Fruit fly (Drosophila melanogaster) whole organism, prepupa: Measurements from ENCODE around the gene CG1116.

ENCODE experiments used
- Blimp-1 ChIP-seq: fragments of 200-800 bp; sonication (Bioruptor generic); optimal IDR thresholded peaks from 3 replicates; lab custom pipeline; 2017; ENCODE audit warnings: missing biosample characterization, missing genetic modification characterization, mild to moderate bottlenecking, moderate library complexity, missing genetic modification reagents
- CG10631 ChIP-seq: fragments of 200-800 bp; sonication (Bioruptor generic); optimal IDR thresholded peaks from 2 replicates; lab custom pipeline; 2016; ENCODE audit warnings: missing biosample characterization, missing genetic modification characterization
- CG11294 ChIP-seq: fragments of 200-800 bp; sonication (Bioruptor generic); IDR thresholded peaks from 2 replicates; pipeline ENCODE4 v1.3.6; 2022; ENCODE audit warnings: missing biosample characterization, missing genetic modification characterization
- CG11902 ChIP-seq: fragments of 200-800 bp; sonication (Bioruptor generic); optimal IDR thresholded peaks from 3 replicates; lab custom pipeline; 2016; ENCODE audit warnings: missing biosample characterization, missing genetic modification characterization
- CG15336 ChIP-seq: fragments of 200-800 bp; sonication (Bioruptor generic); IDR thresholded peaks from 2 replicates; pipeline ENCODE4 v1.3.6; 2022; ENCODE audit warnings: missing biosample characterization, missing genetic modification characterization
- CG1621 ChIP-seq: fragments of 200-800 bp; sonication (Bioruptor generic); optimal IDR thresholded peaks from 3 replicates; lab custom pipeline; 2018; ENCODE audit warnings: missing biosample characterization, mild to moderate bottlenecking, missing genetic modification characterization
- CG16779 ChIP-seq: fragments of 200-800 bp; sonication (Bioruptor generic); optimal IDR thresholded peaks from 3 replicates; lab custom pipeline; 2017; ENCODE audit warnings: missing biosample characterization, mild to moderate bottlenecking, missing genetic modification characterization
- CG3032 ChIP-seq: fragments of 200-800 bp; optimal IDR thresholded peaks from 2 replicates; lab custom pipeline; 2019; ENCODE audit warnings: missing biosample characterization, mild to moderate bottlenecking, missing genetic modification characterization, moderate library complexity
- CG32006 ChIP-seq: fragments of 200-800 bp; sonication (Bioruptor generic); optimal IDR thresholded peaks from 3 replicates; lab custom pipeline; 2017; ENCODE audit warnings: missing biosample characterization, mild to moderate bottlenecking, missing genetic modification characterization
- CG34406 ChIP-seq: fragments of 200-800 bp; sonication (Bioruptor generic); optimal IDR thresholded peaks from 3 replicates; lab custom pipeline; 2016; ENCODE audit warnings: missing biosample characterization, missing genetic modification characterization
- CG3919 ChIP-seq: fragments of 200-800 bp; sonication (Bioruptor generic); optimal IDR thresholded peaks from 3 replicates; lab custom pipeline; 2016; ENCODE audit warnings: missing biosample characterization, missing genetic modification characterization
- CG6163 ChIP-seq: fragments of 200-800 bp; sonication (Bioruptor generic); IDR thresholded peaks from 3 replicates; pipeline ENCODE4 v1.3.6; 2022; ENCODE audit warnings: missing biosample characterization, missing genetic modification characterization
- CG6792 ChIP-seq: fragments of 200-800 bp; sonication (Bioruptor generic); optimal IDR thresholded peaks from 3 replicates; lab custom pipeline; 2016; ENCODE audit warnings: missing biosample characterization, missing genetic modification characterization
- CG6854 ChIP-seq: fragments of 200-800 bp; sonication (Bioruptor generic); optimal IDR thresholded peaks from 2 replicates; lab custom pipeline; 2017; ENCODE audit warnings: missing biosample characterization, mild to moderate bottlenecking, missing genetic modification characterization
- CG8632 ChIP-seq: fragments of 200-800 bp; sonication (Bioruptor generic); optimal IDR thresholded peaks from 3 replicates; lab custom pipeline; 2016; ENCODE audit warnings: missing biosample characterization, missing genetic modification characterization
- CG9139 ChIP-seq: fragments of 200-800 bp; sonication (Bioruptor generic); optimal IDR thresholded peaks from 3 replicates; lab custom pipeline; 2017; ENCODE audit warnings: missing biosample characterization, mild to moderate bottlenecking, missing genetic modification characterization
- Eip75B ChIP-seq: fragments of 200-800 bp; sonication (Bioruptor generic); optimal IDR thresholded peaks from 3 replicates; lab custom pipeline; 2016; ENCODE audit warnings: missing biosample characterization, missing genetic modification characterization
- Eip78C ChIP-seq: fragments of 200-800 bp; sonication (Bioruptor generic); peaks from one replicate; lab custom pipeline; 2016; ENCODE audit warnings: missing biosample characterization, missing genetic modification characterization
- Ets21C ChIP-seq: fragments of 200-800 bp; sonication (Bioruptor generic); optimal IDR thresholded peaks from 3 replicates; lab custom pipeline; 2016; ENCODE audit warnings: missing biosample characterization, missing genetic modification characterization
- Hr38 ChIP-seq: sonication (Bioruptor generic); optimal IDR thresholded peaks from 2 replicates; lab custom pipeline; 2016; ENCODE audit warnings: missing biosample characterization, missing genetic modification characterization
- Hr4 ChIP-seq: fragments of 200-800 bp; sonication (Bioruptor generic); optimal IDR thresholded peaks from 3 replicates; lab custom pipeline; 2016; ENCODE audit warnings: missing biosample characterization, missing genetic modification characterization
- Lpt ChIP-seq: fragments of 200-800 bp; sonication (Bioruptor generic); optimal IDR thresholded peaks from 3 replicates; lab custom pipeline; 2016; ENCODE audit warnings: missing biosample characterization, missing genetic modification characterization
- Met ChIP-seq: fragments of 200-800 bp; sonication (Bioruptor generic); optimal IDR thresholded peaks from 3 replicates; lab custom pipeline; 2016; ENCODE audit warnings: missing biosample characterization, missing genetic modification characterization
- Smox ChIP-seq: fragments of 200-800 bp; sonication (Bioruptor generic); optimal IDR thresholded peaks from 3 replicates; lab custom pipeline; 2016; ENCODE audit warnings: missing biosample characterization, missing genetic modification characterization
- Sox102F ChIP-seq: fragments of 200-800 bp; sonication (Bioruptor generic); optimal IDR thresholded peaks from 2 replicates; lab custom pipeline; 2016; ENCODE audit warnings: missing biosample characterization, mild to moderate bottlenecking, missing genetic modification characterization
- Sox14 ChIP-seq: fragments of 200-800 bp; sonication (Bioruptor generic); optimal IDR thresholded peaks from 3 replicates; lab custom pipeline; 2016; ENCODE audit warnings: missing biosample characterization, missing genetic modification characterization
- Sox15 ChIP-seq: fragments of 200-800 bp; sonication (Bioruptor generic); optimal IDR thresholded peaks from 3 replicates; lab custom pipeline; 2016; ENCODE audit warnings: missing biosample characterization, missing genetic modification characterization
- achi ChIP-seq: fragments of 200-800 bp; sonication (Bioruptor generic); optimal IDR thresholded peaks from 3 replicates; lab custom pipeline; 2016; ENCODE audit warnings: missing biosample characterization, missing genetic modification characterization
- cyc ChIP-seq: fragments of 200-800 bp; sonication (Bioruptor generic); optimal IDR thresholded peaks from 3 replicates; lab custom pipeline; 2016; ENCODE audit warnings: missing biosample characterization, missing genetic modification characterization
- dsx ChIP-seq: fragments of 200-800 bp; optimal IDR thresholded peaks from 3 replicates; lab custom pipeline; 2019; ENCODE audit warnings: missing biosample characterization, mild to moderate bottlenecking, missing genetic modification characterization, moderate library complexity; ENCODE audit not compliant: poor library complexity, severe bottlenecking
- eg ChIP-seq: fragments of 200-800 bp; sonication (Bioruptor generic); IDR thresholded peaks from 3 replicates; pipeline ENCODE4 v1.3.6; 2022; ENCODE audit warnings: missing biosample characterization, missing genetic modification characterization
- esn ChIP-seq: fragments of 200-800 bp; sonication (Bioruptor generic); optimal IDR thresholded peaks from 2 replicates; lab custom pipeline; 2016; ENCODE audit warnings: missing biosample characterization, mild to moderate bottlenecking, missing genetic modification characterization, moderate library complexity
- fd59A ChIP-seq: fragments of 200-800 bp; sonication (Bioruptor generic); optimal IDR thresholded peaks from 2 replicates; lab custom pipeline; 2017; ENCODE audit warnings: missing biosample characterization, mild to moderate bottlenecking, missing genetic modification characterization, missing genetic modification reagents
- fkh ChIP-seq: fragments of 200-800 bp; sonication (Bioruptor generic); optimal IDR thresholded peaks from 3 replicates; lab custom pipeline; 2017; ENCODE audit warnings: missing biosample characterization, mild to moderate bottlenecking, missing genetic modification characterization, moderate library complexity
- lz ChIP-seq: fragments of 200-800 bp; sonication (Bioruptor generic); optimal IDR thresholded peaks from 3 replicates; lab custom pipeline; 2016; ENCODE audit warnings: missing biosample characterization, missing genetic modification characterization
- net ChIP-seq: fragments of 200-800 bp; sonication (Bioruptor generic); optimal IDR thresholded peaks from 3 replicates; lab custom pipeline; 2016; ENCODE audit warnings: missing biosample characterization, missing genetic modification characterization
- pdm3 ChIP-seq: fragments of 200-800 bp; sonication (Bioruptor generic); optimal IDR thresholded peaks from 3 replicates; lab custom pipeline; 2016; ENCODE audit warnings: missing biosample characterization, missing genetic modification characterization
- spab ChIP-seq: fragments of 200-800 bp; sonication (Bioruptor generic); optimal IDR thresholded peaks from 2 replicates; lab custom pipeline; 2017; ENCODE audit warnings: missing biosample characterization, mild to moderate bottlenecking, missing genetic modification characterization, missing genetic modification reagents
- ss ChIP-seq, 2 experiments: fragments of 200-800 bp; sonication (Bioruptor generic); optimal IDR thresholded peaks; 2 replicates in 1 of 2; 3 replicates in 1 of 2; lab custom pipeline; 2017 to 2018; ENCODE audit warnings: mild to moderate bottlenecking in 2 of 2, missing biosample characterization in 2 of 2, missing genetic modification characterization in 2 of 2, moderate library complexity in 1 of 2
- svp ChIP-seq: fragments of 200-800 bp; sonication (Bioruptor generic); peaks from one replicate; lab custom pipeline; 2016; ENCODE audit warnings: missing biosample characterization, missing genetic modification characterization
- topi ChIP-seq: fragments of 200-800 bp; sonication (Bioruptor generic); optimal IDR thresholded peaks from 3 replicates; lab custom pipeline; 2016; ENCODE audit warnings: missing biosample characterization, missing genetic modification characterization
- vri ChIP-seq: fragments of 200-800 bp; sonication (Bioruptor generic); optimal IDR thresholded peaks from 3 replicates; lab custom pipeline; 2016; ENCODE audit warnings: missing biosample characterization, mild to moderate bottlenecking, missing genetic modification characterization

Gene CG1116

DNA sequence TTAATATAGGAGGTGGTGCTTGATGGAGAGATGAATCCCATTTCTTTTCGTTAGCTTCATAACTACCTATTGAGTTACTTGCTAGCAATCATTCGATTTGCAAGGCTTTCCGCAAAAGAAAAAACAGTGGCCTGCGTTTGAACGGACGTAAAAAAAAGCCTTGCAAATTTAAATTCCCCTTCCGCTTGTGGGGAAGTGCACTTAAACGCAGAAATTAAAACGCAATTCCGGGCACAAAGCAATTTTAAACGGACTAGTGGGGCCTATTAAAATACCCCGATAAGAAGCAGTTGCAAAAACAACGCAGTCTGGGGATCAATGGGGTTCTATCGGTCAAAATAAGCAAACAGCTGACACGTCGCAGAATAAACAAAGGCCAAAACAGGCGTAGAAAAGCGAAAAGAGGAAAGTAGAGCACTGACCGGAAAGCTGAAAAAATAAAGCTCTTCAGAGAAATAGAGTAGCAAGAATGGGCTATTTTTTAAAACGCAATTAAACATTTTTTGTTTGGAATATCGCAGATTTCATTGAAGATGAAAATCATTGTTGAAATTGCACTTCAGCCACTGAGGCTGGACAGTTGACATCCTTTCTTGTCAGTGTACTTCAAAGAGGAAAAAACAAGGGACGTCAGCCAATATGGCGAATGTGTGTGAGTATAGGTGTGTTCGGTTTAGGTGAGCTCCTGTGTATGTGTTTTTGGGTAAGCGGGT lies 31.2 kb downstream of the CG1116 start (continued):
- peak; percentile 47 for TF ChIP-seq Sox14
- peak; percentile 82 for TF ChIP-seq svp
- TF ChIP-seq Sox15: peak; percentile 6
- peak; percentile 61 for TF ChIP-seq Met
- TF ChIP-seq CG32006: peak; percentile 78
- peak; percentile 27 for TF ChIP-seq CG8632 (GFP tag; lab: Kevin White, UChicago)
- peak; percentile 67 for TF ChIP-seq pdm3 (GFP tag; lab: Kevin White, UChicago)
- peak; percentile 24 for TF ChIP-seq spab (GFP tag; lab: Kevin White, UChicago)
- TF ChIP-seq CG6792 (GFP tag; lab: Kevin White, UChicago): peak; percentile 57
- TF ChIP-seq Blimp-1: no peak
- TF ChIP-seq CG1621 (tag; lab: Kevin White, UChicago): peak; percentile 37
- TF ChIP-seq CG9139 (GFP tag; lab: Kevin White, UChicago): peak; percentile 11
- peak; percentile 43 for TF ChIP-seq CG16779 (tag; lab: Kevin White, UChicago)

DNA sequence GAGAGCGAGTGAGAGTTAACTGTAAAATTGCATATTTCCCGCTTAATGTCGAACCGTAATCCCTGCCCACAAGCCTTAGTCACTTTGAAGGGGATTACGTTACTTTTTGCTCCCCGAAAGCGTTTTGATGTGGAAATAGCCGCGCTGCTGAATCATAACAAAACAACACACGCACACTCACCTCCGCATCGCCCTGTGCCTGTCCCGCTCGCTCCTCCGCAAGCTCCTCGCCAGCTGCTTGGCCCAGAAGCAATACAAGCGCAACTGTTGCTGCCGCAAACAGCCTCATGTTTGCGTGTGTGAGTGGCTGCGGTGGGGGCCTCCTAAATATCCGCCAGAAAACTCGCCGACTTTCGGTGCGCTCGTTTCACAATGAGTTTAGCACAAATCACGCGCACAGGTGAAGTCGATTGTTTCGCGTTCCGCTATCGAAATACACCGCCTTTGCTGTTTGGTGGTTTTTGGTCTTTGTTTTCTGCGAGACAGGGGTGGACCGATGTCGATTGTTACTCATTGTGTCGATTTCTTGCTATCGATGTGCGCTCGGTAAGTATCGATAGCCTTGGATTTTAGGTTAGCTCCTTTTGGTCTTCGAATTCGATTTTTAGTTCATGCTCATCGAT lies 31.9 kb downstream of the CG1116 start, which contains the start of gene CtsF:
Gene CtsF (minus strand): TSS at position 503 of the 623 bp plus-strand sequence.
- no peak for TF ChIP-seq CG6163
- TF ChIP-seq CG10631 (GFP tag; lab: Kevin White, UChicago): no peak
- TF ChIP-seq topi: peak; percentile 9
- TF ChIP-seq CG3919: no peak
- TF ChIP-seq svp: peak; percentile 66
- peak; percentile 70 for TF ChIP-seq CG6854
- TF ChIP-seq ss (GFP tag; optimal IDR thresholded peaks at IDR 0.05; lab: Kevin White, UChicago): peak; percentile 28 to 63
- TF ChIP-seq eg (GFP tag; lab: Robert Waterston, UW): 0 out of 3 replicates have a peak, but pooled peaks have one; percentile 9
- TF ChIP-seq Eip78C (GFP tag; lab: Kevin White, UChicago): peak; percentile 19
- TF ChIP-seq Blimp-1: peak; percentile 56
- TF ChIP-seq CG11902 (GFP tag; lab: Kevin White, UChicago): no peak
- TF ChIP-seq Met: peak; percentile 5
- TF ChIP-seq lz (GFP tag; lab: Kevin White, UChicago): peak; percentile 18
- peak; percentile 27 for TF ChIP-seq Eip75B
- peak; percentile 90 for TF ChIP-seq Sox14
- peak; percentile 34 for TF ChIP-seq vri
- TF ChIP-seq fkh (GFP tag; lab: Kevin White, UChicago): peak; percentile 29
- TF ChIP-seq Smox (GFP tag; lab: Kevin White, UChicago): peak; percentile 24
- peak; percentile 6 for TF ChIP-seq CG3032
- TF ChIP-seq CG15336 (GFP tag; lab: Robert Waterston, UW): peak; percentile 32; the same call in 1 of the 2 replicates
- TF ChIP-seq Sox102F (GFP tag; lab: Kevin White, UChicago): peak; percentile 36
- TF ChIP-seq dsx (GFP tag; lab: Kevin White, UChicago): peak; percentile 16
- no peak for TF ChIP-seq CG6792 (GFP tag; lab: Kevin White, UChicago)
- TF ChIP-seq esn (GFP tag; lab: Kevin White, UChicago): peak; percentile 25

DNA sequence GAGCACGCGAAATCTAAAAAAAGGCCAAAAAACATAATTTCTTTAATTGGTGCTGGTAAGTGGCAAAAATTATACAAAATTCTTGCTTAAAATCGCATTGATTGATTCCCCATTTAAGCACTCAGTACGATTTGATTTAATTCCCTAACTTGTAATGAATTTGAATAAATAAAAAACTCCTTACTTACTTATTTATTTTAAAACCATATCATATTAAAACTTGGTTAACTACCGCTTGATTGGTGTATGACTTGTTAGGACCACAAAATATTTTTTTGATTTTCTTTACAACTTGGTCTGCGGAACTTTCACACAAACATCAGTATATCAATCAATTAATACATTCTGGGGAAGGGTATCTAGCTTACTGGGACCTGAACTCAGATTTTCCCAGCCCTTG lies 33.4 kb downstream of the CG1116 start, which contains the start of gene CG1113:
Gene CG1113 (plus strand): TSS at position 301 of the 400 bp plus-strand sequence.
- TF ChIP-seq Hr4 (no peak), Eip78C (GFP tag; lab: Kevin White, UChicago) (peak; percentile 46)
- TF ChIP-seq, all 60 proteins: peak for 1

DNA sequence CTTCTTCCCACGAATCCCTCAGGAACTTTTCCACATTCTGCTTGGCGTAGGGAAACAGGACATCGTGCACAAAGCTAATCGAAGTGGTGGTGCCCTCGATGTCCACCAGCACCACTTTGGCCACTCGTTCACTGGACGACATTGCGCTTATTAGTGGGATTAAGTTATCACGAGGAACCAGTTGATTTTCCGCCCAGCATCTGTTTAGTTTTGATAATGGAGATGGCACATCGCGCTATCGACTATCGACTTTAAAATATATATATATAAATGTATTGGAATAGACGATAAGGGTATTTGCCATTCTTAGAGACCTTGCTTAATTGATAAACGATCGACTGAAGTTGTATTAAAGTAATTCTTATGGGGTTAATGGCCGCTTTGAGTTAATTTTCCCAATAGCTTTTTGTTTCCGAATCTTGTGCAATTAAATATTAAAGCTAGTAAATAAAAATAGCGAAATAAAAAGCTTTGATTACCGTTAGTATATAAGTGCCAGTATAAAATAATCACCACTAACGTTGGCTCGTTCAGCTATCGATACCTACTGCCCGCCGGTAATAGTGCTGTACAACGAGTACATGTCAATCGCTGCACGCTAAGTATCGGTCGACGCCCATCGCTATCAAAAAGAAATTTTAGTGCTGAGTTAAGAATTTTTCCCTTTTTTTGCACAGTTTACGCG lies 37.1 kb downstream of the CG1116 start, which contains the start of the genes Enoph and Hph:
Gene Enoph (minus strand): TSS at position 220 of the 685 bp plus-strand sequence.
Gene Hph (plus strand): TSS at position 576 of the 685 bp plus-strand sequence.
- TF ChIP-seq CG11294 (GFP tag; lab: Robert Waterston, UW) (peak; percentile 33; the same call in 1 of the 2 replicates), Ets21C (GFP tag; lab: Kevin White, UChicago) (peak; percentile 62), lz (GFP tag; lab: Kevin White, UChicago) (peak; percentile 68), eg (GFP tag; lab: Robert Waterston, UW) (peak; percentile 55; the same call in 2 of the 3 replicates), CG6854 (no peak), CG3032 (peak; percentile 73), cyc (GFP tag; lab: Kevin White, UChicago) (peak; percentile 66), Hr4 (peak; percentile 65), CG11902 (GFP tag; lab: Kevin White, UChicago) (peak; percentile 60), net (GFP tag; lab: Kevin White, UChicago) (peak; percentile 31), fd59A (GFP tag; lab: Kevin White, UChicago) (peak; percentile 18), Hr38 (no peak), CG6163 (0 out of 3 replicates have a peak, but pooled peaks have one; percentile 61), Lpt (GFP tag; lab: Kevin White, UChicago) (peak; percentile 57), Sox15 (peak; percentile 62), achi (GFP tag; lab: Kevin White, UChicago) (peak; percentile 75), Sox102F (GFP tag; lab: Kevin White, UChicago) (peak; percentile 44), CG34406 (GFP tag; lab: Kevin White, UChicago) (peak; percentile 50)
